Fruit fly (Drosophila melanogaster) S2 (cell line): ENCODE data around the gene CG43630.

Experiments used
- CG8478 ChIP-seq: fragments of >200 bp; optimal IDR thresholded peaks from 2 replicates; lab custom pipeline; 2018
- CTCF ChIP-seq, 2 experiments: fragments of >200 bp; optimal IDR thresholded peaks; 2 replicates each; lab custom pipeline; 2018

dm6 chr3R:12678850-12679249 lies 2.8 kb upstream of the CG43630 start, which contains the start of gene mbo:
- no peak for TF ChIP-seq CG8478 (lab: Kevin White, UChicago)
- no peak for TF ChIP-seq CTCF (optimal IDR thresholded peaks at IDR 0.05; lab: Kevin White, UChicago)
